Fruit fly (Drosophila melanogaster): ENCODE results near the gene CG42819.

CG42819 gene

DNA sequence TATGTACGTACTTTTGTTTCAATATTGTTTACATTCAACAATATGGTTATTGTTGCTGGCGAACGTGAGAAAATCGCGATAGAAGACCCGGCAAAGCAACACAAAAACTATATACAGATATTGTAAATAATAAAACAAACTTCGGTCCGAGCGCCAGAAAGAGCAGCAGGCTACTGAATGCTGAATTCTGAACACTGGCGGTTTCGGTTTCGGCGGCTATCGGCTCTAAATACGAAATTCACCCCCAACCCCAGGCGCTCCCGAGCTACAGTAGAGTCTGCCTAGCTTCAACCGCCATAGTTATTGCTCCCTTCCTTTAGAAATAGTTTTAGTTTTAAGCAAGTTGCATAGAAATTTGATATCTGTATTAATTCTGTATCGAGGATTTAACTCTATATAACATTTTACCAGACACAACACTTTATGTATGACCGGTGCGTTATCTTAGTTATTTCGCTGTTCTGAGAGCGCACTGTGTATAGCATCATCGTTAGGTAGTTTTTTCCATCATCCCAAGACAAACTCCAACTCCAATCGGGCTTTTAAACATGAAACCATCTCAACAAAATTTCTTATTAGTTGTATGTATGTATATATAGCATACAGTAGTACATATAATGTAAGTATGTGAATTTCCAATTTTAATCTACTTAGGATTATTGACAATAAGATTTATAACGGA lies 26.7 kb downstream of the CG42819 start, which contains the start of gene CG7627:
Gene CG7627 (minus strand): TSS at position 197 of the 682 bp plus-strand sequence.
- TF ChIP-seq Dll (optimal IDR thresholded peaks at IDR 0.05) = no peak
- TF ChIP-seq psq (optimal IDR thresholded peaks at IDR 0.05) = no peak
- TF ChIP-seq CG8478 (optimal IDR thresholded peaks at IDR 0.05) = no peak
- TF ChIP-seq usp (GFP tag; optimal IDR thresholded peaks at IDR 0.05) = no peak
- no peak for TF ChIP-seq EcR (GFP tag; optimal IDR thresholded peaks at IDR 0.05)
- TF ChIP-seq pan (optimal IDR thresholded peaks at IDR 0.05) = no peak

dm6 chr2L:8361204-8361952 lies 27.8 kb downstream of the CG42819 start:
- TF ChIP-seq Dll (optimal IDR thresholded peaks at IDR 0.05) (no peak), EcR (GFP tag; optimal IDR thresholded peaks at IDR 0.05) (no peak), pan (optimal IDR thresholded peaks at IDR 0.05) (no peak), CG8478 (optimal IDR thresholded peaks at IDR 0.05) (no peak), usp (GFP tag; optimal IDR thresholded peaks at IDR 0.05) (no peak), psq (optimal IDR thresholded peaks at IDR 0.05) (no peak)

DNA sequence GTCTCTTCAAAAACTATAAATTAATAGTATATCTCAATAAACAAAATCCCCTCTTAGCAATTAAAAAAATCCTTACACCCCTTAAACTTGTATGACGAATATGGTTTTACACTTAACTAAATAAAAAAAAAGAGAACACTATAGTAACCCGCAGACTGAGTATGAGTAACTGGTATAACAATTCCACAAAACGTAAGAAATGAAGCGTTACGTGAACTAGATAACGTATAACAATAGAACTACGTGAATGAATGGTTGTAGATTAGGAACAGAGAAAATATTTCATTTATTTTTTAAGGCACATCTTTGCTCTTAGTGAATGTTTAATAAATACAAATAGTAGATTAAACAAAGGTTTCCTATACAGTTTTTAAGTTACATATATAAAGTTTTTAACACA lies 33.7 kb downstream of the CG42819 start:
- TF ChIP-seq Dll (optimal IDR thresholded peaks at IDR 0.05) (no peak), pan (optimal IDR thresholded peaks at IDR 0.05) (no peak), usp (GFP tag; optimal IDR thresholded peaks at IDR 0.05) (no peak), CG8478 (optimal IDR thresholded peaks at IDR 0.05) (no peak), EcR (GFP tag; optimal IDR thresholded peaks at IDR 0.05) (no peak), psq (optimal IDR thresholded peaks at IDR 0.05) (no peak)

DNA sequence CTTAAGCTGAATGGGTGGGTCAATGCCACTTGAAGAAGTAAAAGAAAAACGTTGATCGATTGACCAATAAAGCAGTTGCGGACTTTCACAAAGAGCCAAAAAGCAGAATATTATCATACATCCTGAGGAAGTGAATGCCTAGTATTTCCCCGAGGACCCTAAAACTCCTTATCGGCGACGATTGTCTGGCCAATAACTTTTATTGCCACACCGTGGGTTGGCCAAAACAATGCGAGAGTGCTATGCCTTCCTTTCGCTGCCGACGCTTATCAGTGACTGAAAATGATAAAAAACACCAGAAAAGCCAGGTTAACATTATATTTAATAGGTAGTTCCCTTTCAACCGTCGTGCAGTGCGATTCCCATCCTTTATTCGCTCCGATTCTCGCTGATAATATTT lies 37.3 kb downstream of the CG42819 start, which contains the start of gene Mur29B:
Gene Mur29B (plus strand): TSS at position 324 of the 400 bp plus-strand sequence.
- TF ChIP-seq CG8478 (optimal IDR thresholded peaks at IDR 0.05) (no peak), pan (optimal IDR thresholded peaks at IDR 0.05) (no peak), psq (optimal IDR thresholded peaks at IDR 0.05) (no peak), EcR (GFP tag; optimal IDR thresholded peaks at IDR 0.05) (no peak), usp (GFP tag; optimal IDR thresholded peaks at IDR 0.05) (no peak), Dll (optimal IDR thresholded peaks at IDR 0.05) (no peak)

DNA sequence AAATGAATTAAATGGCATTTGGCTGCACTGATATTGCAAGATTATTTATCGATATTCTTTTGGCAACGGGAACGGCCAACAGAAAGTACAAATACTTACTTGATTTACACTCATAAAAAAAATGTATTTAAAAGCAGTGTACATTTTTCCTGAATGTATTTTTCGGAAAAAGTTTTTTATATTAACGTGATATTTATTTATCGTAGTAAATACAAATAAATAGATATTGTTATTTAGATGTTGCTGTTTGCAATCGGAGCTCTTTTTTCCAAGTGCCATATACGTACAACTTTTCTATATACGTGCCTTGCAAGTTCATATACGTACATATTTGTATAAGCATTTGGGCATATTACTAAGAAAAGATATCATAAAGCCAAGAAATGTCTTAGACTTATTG lies 37.8 kb downstream of the CG42819 start:
- TF ChIP-seq Dll (optimal IDR thresholded peaks at IDR 0.05) (no peak), psq (optimal IDR thresholded peaks at IDR 0.05) (no peak), EcR (GFP tag; optimal IDR thresholded peaks at IDR 0.05) (no peak), CG8478 (optimal IDR thresholded peaks at IDR 0.05) (no peak), pan (optimal IDR thresholded peaks at IDR 0.05) (no peak), usp (GFP tag; optimal IDR thresholded peaks at IDR 0.05) (no peak)

DNA sequence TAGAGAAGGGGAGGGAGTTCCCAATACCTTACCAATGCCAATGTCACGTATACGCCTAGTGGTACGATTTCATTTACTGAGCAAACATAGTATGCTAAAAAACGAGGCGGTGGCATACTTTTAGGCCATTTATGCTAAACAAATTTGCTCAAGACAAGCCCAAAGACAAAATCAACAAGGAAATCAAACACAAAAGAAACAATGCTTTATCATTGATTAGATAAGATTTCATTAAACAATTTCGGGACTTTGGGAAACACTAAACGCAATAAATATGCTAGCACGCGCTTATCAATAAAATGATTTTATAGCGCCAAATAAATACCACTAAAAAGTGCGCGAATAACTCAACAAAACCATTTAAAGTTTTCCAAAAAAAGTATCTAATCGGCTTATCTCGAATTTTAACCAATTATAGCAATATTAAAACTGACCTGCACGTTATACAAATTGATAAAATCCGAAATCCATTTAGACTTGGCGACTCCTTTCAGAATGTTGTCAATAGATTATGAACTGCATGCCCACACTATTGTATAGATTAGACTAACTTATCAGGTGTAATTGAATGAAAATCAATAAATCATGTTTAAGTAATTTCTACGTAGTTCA lies 38.5 kb downstream of the CG42819 start:
- no peak for TF ChIP-seq EcR (GFP tag; optimal IDR thresholded peaks at IDR 0.05)
- TF ChIP-seq pan (optimal IDR thresholded peaks at IDR 0.05) = no peak
- TF ChIP-seq usp (GFP tag; optimal IDR thresholded peaks at IDR 0.05) = no peak
- no peak for TF ChIP-seq psq (optimal IDR thresholded peaks at IDR 0.05)
- no peak for TF ChIP-seq Dll (optimal IDR thresholded peaks at IDR 0.05)
- TF ChIP-seq CG8478 (optimal IDR thresholded peaks at IDR 0.05) = no peak

dm6 chr2L:8346260-8346659 lies 42.9 kb downstream of the CG42819 start, which contains the start of gene CG7778:
Gene CG7778 (plus strand): TSS chr2L:8346620.
- TF ChIP-seq psq (optimal IDR thresholded peaks at IDR 0.05) = no peak
- no peak for TF ChIP-seq EcR (GFP tag; optimal IDR thresholded peaks at IDR 0.05)
- TF ChIP-seq CG8478 (optimal IDR thresholded peaks at IDR 0.05) = no peak
- TF ChIP-seq Dll (optimal IDR thresholded peaks at IDR 0.05) = no peak
- no peak for TF ChIP-seq usp (GFP tag; optimal IDR thresholded peaks at IDR 0.05)

dm6 chr2L:8344536-8344935 lies 44.6 kb downstream of the CG42819 start:
- TF ChIP-seq Dll (optimal IDR thresholded peaks at IDR 0.05) = no peak

- TF ChIP-seq pan (optimal IDR thresholded peaks at IDR 0.05) = no peak
- no peak for TF ChIP-seq usp (GFP tag; optimal IDR thresholded peaks at IDR 0.05)
- no peak for TF ChIP-seq Dll (optimal IDR thresholded peaks at IDR 0.05)
- no peak for TF ChIP-seq CG8478 (optimal IDR thresholded peaks at IDR 0.05)
- TF ChIP-seq EcR (GFP tag; optimal IDR thresholded peaks at IDR 0.05) = no peak
- TF ChIP-seq psq (optimal IDR thresholded peaks at IDR 0.05) = no peak
These were observed 46.7 kb downstream of the CG42819 start, which contains the start of gene CG14273 for dm6 chr2L:8342395-8342794. Gene CG14273 (plus strand): TSS chr2L:8342695.

DNA sequence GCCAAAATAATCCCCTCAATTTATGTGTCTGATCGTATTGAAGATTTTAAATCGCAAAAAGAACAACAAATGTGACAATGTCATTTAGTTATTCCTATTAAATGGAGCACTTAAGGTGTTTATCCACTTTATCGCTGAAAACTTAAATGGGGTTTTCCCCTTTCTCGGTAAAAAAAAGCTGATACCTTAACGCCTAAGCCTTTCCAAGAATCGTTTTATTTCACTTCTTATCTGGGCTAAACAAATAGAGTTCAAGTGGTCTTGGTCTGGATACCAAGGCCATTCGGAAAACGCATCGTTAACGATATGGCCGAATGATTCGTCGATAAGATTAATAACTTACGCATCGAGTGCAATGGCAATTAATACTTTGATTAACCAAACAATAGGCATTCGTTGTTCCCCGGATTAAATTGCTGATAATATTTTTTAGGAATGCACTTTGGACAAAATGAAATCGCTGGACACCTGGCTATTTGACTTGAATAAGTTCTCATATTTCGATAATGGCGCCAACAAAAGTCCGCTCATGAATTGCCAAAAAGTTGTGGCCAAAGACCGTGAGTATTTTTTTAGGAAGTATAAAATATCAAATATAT lies 49.3 kb downstream of the CG42819 start:
- TF ChIP-seq psq (optimal IDR thresholded peaks at IDR 0.05) (no peak), CG8478 (optimal IDR thresholded peaks at IDR 0.05) (no peak), Dll (optimal IDR thresholded peaks at IDR 0.05) (no peak), pan (optimal IDR thresholded peaks at IDR 0.05) (no peak), usp (GFP tag; optimal IDR thresholded peaks at IDR 0.05) (no peak), EcR (GFP tag; optimal IDR thresholded peaks at IDR 0.05) (no peak)
